Worm (Caenorhabditis elegans): Measurements from ENCODE around the gene C45G9.15.

DNA sequence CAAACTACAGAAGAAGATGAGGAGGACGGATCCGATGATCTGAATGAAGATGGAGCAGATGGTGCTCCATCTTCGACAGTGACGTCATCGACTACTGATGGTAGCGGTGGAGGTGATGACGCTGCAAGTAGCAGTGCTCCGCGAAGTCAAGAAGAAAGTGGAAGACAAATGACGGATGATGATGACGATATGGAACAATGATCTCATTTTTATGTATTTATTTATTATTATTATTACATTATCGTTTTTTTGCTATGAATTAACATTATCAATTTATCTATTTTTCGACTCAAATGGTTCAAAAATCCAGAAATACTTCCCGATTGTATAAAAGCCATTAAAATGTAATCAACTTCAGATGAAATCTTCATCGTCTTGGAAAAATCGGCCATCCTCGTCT, 30.2 kb downstream of the C45G9.15 start, which contains the start of gene R144.3:
- TF ChIP-seq D1046.2 (GFP tag; IDR thresholded peaks at IDR 0.05) (no peak), unc-62 (GFP tag; optimal IDR thresholded peaks at IDR 0.05 in 1 of 2) (no peak), unc-62 (tag; optimal IDR thresholded peaks at IDR 0.05) (no peak), nhr-11 (tag; optimal IDR thresholded peaks at IDR 0.05) (no peak), lin-15B (tag; optimal IDR thresholded peaks at IDR 0.05) (no peak), dpl-1 (GFP tag; optimal IDR thresholded peaks at IDR 0.05) (no peak), nhr-25 (tag; optimal IDR thresholded peaks at IDR 0.05; ENCODE audit: borderline replicate concordance, insufficient read depth) (no peak), lsy-2 (tag; optimal IDR thresholded peaks at IDR 0.05) (no peak), tra-1 (GFP tag; IDR thresholded peaks at IDR 0.05) (no peak), spr-1 (tag; optimal IDR thresholded peaks at IDR 0.05) (no peak), lim-7 (GFP tag; IDR thresholded peaks at IDR 0.05) (no peak), nhr-41 (GFP tag; IDR thresholded peaks at IDR 0.05) (no peak), set-16 (GFP tag; IDR thresholded peaks at IDR 0.05) (no peak), fkh-10 (GFP tag; optimal IDR thresholded peaks at IDR 0.05) (no peak), unc-39 (tag; optimal IDR thresholded peaks at IDR 0.05) (no peak)
